Fruit fly (Drosophila melanogaster) whole organism, prepupa: ENCODE results near the gene CG33796.

ENCODE experiments used
- Blimp-1 ChIP-seq: fragments of 200-800 bp; sonication (Bioruptor generic); optimal IDR thresholded peaks from 3 replicates; lab custom pipeline; 2017; ENCODE audit warnings: missing biosample characterization, missing genetic modification characterization, mild to moderate bottlenecking, moderate library complexity, missing genetic modification reagents
- CG10631 ChIP-seq: fragments of 200-800 bp; sonication (Bioruptor generic); optimal IDR thresholded peaks from 2 replicates; lab custom pipeline; 2016; ENCODE audit warnings: missing biosample characterization, missing genetic modification characterization
- CG11294 ChIP-seq: fragments of 200-800 bp; sonication (Bioruptor generic); IDR thresholded peaks from 2 replicates; pipeline ENCODE4 v1.3.6; 2022; ENCODE audit warnings: missing biosample characterization, missing genetic modification characterization
- CG11762 ChIP-seq: fragments of 200-800 bp; sonication (Bioruptor generic); optimal IDR thresholded peaks from 3 replicates; lab custom pipeline; 2016; ENCODE audit warnings: missing biosample characterization, missing genetic modification characterization; ENCODE audit not compliant: insufficient read depth
- CG11902 ChIP-seq: fragments of 200-800 bp; sonication (Bioruptor generic); optimal IDR thresholded peaks from 3 replicates; lab custom pipeline; 2016; ENCODE audit warnings: missing biosample characterization, missing genetic modification characterization
- CG1621 ChIP-seq: fragments of 200-800 bp; sonication (Bioruptor generic); optimal IDR thresholded peaks from 3 replicates; lab custom pipeline; 2018; ENCODE audit warnings: missing biosample characterization, mild to moderate bottlenecking, missing genetic modification characterization
- CG16779 ChIP-seq: fragments of 200-800 bp; sonication (Bioruptor generic); optimal IDR thresholded peaks from 3 replicates; lab custom pipeline; 2017; ENCODE audit warnings: missing biosample characterization, mild to moderate bottlenecking, missing genetic modification characterization
- CG3032 ChIP-seq: fragments of 200-800 bp; optimal IDR thresholded peaks from 2 replicates; lab custom pipeline; 2019; ENCODE audit warnings: missing biosample characterization, mild to moderate bottlenecking, missing genetic modification characterization, moderate library complexity
- CG31627 ChIP-seq: fragments of 200-800 bp; sonication (Bioruptor generic); optimal IDR thresholded peaks from 3 replicates; lab custom pipeline; 2016; ENCODE audit warnings: missing biosample characterization, missing genetic modification characterization
- CG32006 ChIP-seq: fragments of 200-800 bp; sonication (Bioruptor generic); optimal IDR thresholded peaks from 3 replicates; lab custom pipeline; 2017; ENCODE audit warnings: missing biosample characterization, mild to moderate bottlenecking, missing genetic modification characterization
- CG34406 ChIP-seq: fragments of 200-800 bp; sonication (Bioruptor generic); optimal IDR thresholded peaks from 3 replicates; lab custom pipeline; 2016; ENCODE audit warnings: missing biosample characterization, missing genetic modification characterization
- CG3919 ChIP-seq: fragments of 200-800 bp; sonication (Bioruptor generic); optimal IDR thresholded peaks from 3 replicates; lab custom pipeline; 2016; ENCODE audit warnings: missing biosample characterization, missing genetic modification characterization
- CG4318 ChIP-seq: fragments of 200-800 bp; sonication (Bioruptor generic); optimal IDR thresholded peaks from 3 replicates; lab custom pipeline; 2017; ENCODE audit warnings: missing biosample characterization, mild to moderate bottlenecking, missing genetic modification characterization
- CG6163 ChIP-seq: fragments of 200-800 bp; sonication (Bioruptor generic); IDR thresholded peaks from 3 replicates; pipeline ENCODE4 v1.3.6; 2022; ENCODE audit warnings: missing biosample characterization, missing genetic modification characterization
- CG6276 ChIP-seq: fragments of 200-800 bp; sonication (Bioruptor generic); optimal IDR thresholded peaks from 2 replicates; lab custom pipeline; 2017; ENCODE audit warnings: missing biosample characterization, mild to moderate bottlenecking, missing genetic modification characterization
- CG6792 ChIP-seq: fragments of 200-800 bp; sonication (Bioruptor generic); optimal IDR thresholded peaks from 3 replicates; lab custom pipeline; 2016; ENCODE audit warnings: missing biosample characterization, missing genetic modification characterization
- CG6808 ChIP-seq: fragments of 200-800 bp; sonication (Bioruptor generic); optimal IDR thresholded peaks from 3 replicates; lab custom pipeline; 2017; ENCODE audit warnings: missing biosample characterization, missing genetic modification characterization, mild to moderate bottlenecking, moderate library complexity, missing genetic modification reagents
- CG6854 ChIP-seq: fragments of 200-800 bp; sonication (Bioruptor generic); optimal IDR thresholded peaks from 2 replicates; lab custom pipeline; 2017; ENCODE audit warnings: missing biosample characterization, mild to moderate bottlenecking, missing genetic modification characterization
- CG7368 ChIP-seq: fragments of 200-800 bp; sonication (Bioruptor generic); optimal IDR thresholded peaks from 3 replicates; lab custom pipeline; 2016; ENCODE audit warnings: missing biosample characterization, missing genetic modification characterization
- CG8119 ChIP-seq: fragments of 200-800 bp; sonication (Bioruptor generic); IDR thresholded peaks from 3 replicates; pipeline ENCODE4 v1.3.6; 2022; ENCODE audit warnings: missing biosample characterization, missing genetic modification characterization
- CG8319 ChIP-seq: fragments of 200-800 bp; sonication (Bioruptor generic); optimal IDR thresholded peaks from 3 replicates; lab custom pipeline; 2016; ENCODE audit warnings: missing biosample characterization, missing genetic modification characterization
- CG8632 ChIP-seq: fragments of 200-800 bp; sonication (Bioruptor generic); optimal IDR thresholded peaks from 3 replicates; lab custom pipeline; 2016; ENCODE audit warnings: missing biosample characterization, missing genetic modification characterization
- Eip75B ChIP-seq: fragments of 200-800 bp; sonication (Bioruptor generic); optimal IDR thresholded peaks from 3 replicates; lab custom pipeline; 2016; ENCODE audit warnings: missing biosample characterization, missing genetic modification characterization
- Eip93F ChIP-seq: fragments of 200-800 bp; sonication (Bioruptor generic); optimal IDR thresholded peaks from 2 replicates; lab custom pipeline; 2016; ENCODE audit warnings: missing biosample characterization, mild to moderate bottlenecking, missing genetic modification characterization
- Ets21C ChIP-seq: fragments of 200-800 bp; sonication (Bioruptor generic); optimal IDR thresholded peaks from 3 replicates; lab custom pipeline; 2016; ENCODE audit warnings: missing biosample characterization, missing genetic modification characterization
- Gug ChIP-seq: fragments of 200-800 bp; sonication (Bioruptor generic); IDR thresholded peaks from 2 replicates; pipeline ENCODE4 v1.3.6; 2022; ENCODE audit warnings: missing biosample characterization, missing genetic modification characterization
- Hr38 ChIP-seq: sonication (Bioruptor generic); optimal IDR thresholded peaks from 2 replicates; lab custom pipeline; 2016; ENCODE audit warnings: missing biosample characterization, missing genetic modification characterization
- Lpt ChIP-seq: fragments of 200-800 bp; sonication (Bioruptor generic); optimal IDR thresholded peaks from 3 replicates; lab custom pipeline; 2016; ENCODE audit warnings: missing biosample characterization, missing genetic modification characterization
- Met ChIP-seq: fragments of 200-800 bp; sonication (Bioruptor generic); optimal IDR thresholded peaks from 3 replicates; lab custom pipeline; 2016; ENCODE audit warnings: missing biosample characterization, missing genetic modification characterization
- Smox ChIP-seq: fragments of 200-800 bp; sonication (Bioruptor generic); optimal IDR thresholded peaks from 3 replicates; lab custom pipeline; 2016; ENCODE audit warnings: missing biosample characterization, missing genetic modification characterization
- Sox14 ChIP-seq: fragments of 200-800 bp; sonication (Bioruptor generic); optimal IDR thresholded peaks from 3 replicates; lab custom pipeline; 2016; ENCODE audit warnings: missing biosample characterization, missing genetic modification characterization
- achi ChIP-seq: fragments of 200-800 bp; sonication (Bioruptor generic); optimal IDR thresholded peaks from 3 replicates; lab custom pipeline; 2016; ENCODE audit warnings: missing biosample characterization, missing genetic modification characterization
- acj6 ChIP-seq: fragments of 200-800 bp; sonication (Bioruptor generic); optimal IDR thresholded peaks from 3 replicates; lab custom pipeline; 2016; ENCODE audit warnings: missing biosample characterization, missing genetic modification characterization
- cyc ChIP-seq: fragments of 200-800 bp; sonication (Bioruptor generic); optimal IDR thresholded peaks from 3 replicates; lab custom pipeline; 2016; ENCODE audit warnings: missing biosample characterization, missing genetic modification characterization
- dac ChIP-seq: fragments of 200-800 bp; sonication (Bioruptor generic); optimal IDR thresholded peaks from 2 replicates; lab custom pipeline; 2017; ENCODE audit warnings: missing biosample characterization, mild to moderate bottlenecking, missing genetic modification characterization
- dsx ChIP-seq: fragments of 200-800 bp; optimal IDR thresholded peaks from 3 replicates; lab custom pipeline; 2019; ENCODE audit warnings: missing biosample characterization, mild to moderate bottlenecking, missing genetic modification characterization, moderate library complexity; ENCODE audit not compliant: poor library complexity, severe bottlenecking
- eg ChIP-seq: fragments of 200-800 bp; sonication (Bioruptor generic); IDR thresholded peaks from 3 replicates; pipeline ENCODE4 v1.3.6; 2022; ENCODE audit warnings: missing biosample characterization, missing genetic modification characterization
- esn ChIP-seq: fragments of 200-800 bp; sonication (Bioruptor generic); optimal IDR thresholded peaks from 2 replicates; lab custom pipeline; 2016; ENCODE audit warnings: missing biosample characterization, mild to moderate bottlenecking, missing genetic modification characterization, moderate library complexity
- fd59A ChIP-seq: fragments of 200-800 bp; sonication (Bioruptor generic); optimal IDR thresholded peaks from 2 replicates; lab custom pipeline; 2017; ENCODE audit warnings: missing biosample characterization, mild to moderate bottlenecking, missing genetic modification characterization, missing genetic modification reagents
- fkh ChIP-seq: fragments of 200-800 bp; sonication (Bioruptor generic); optimal IDR thresholded peaks from 3 replicates; lab custom pipeline; 2017; ENCODE audit warnings: missing biosample characterization, mild to moderate bottlenecking, missing genetic modification characterization, moderate library complexity
- net ChIP-seq: fragments of 200-800 bp; sonication (Bioruptor generic); optimal IDR thresholded peaks from 3 replicates; lab custom pipeline; 2016; ENCODE audit warnings: missing biosample characterization, missing genetic modification characterization
- pdm3 ChIP-seq: fragments of 200-800 bp; sonication (Bioruptor generic); optimal IDR thresholded peaks from 3 replicates; lab custom pipeline; 2016; ENCODE audit warnings: missing biosample characterization, missing genetic modification characterization
- salr ChIP-seq, 2 experiments: fragments of 200-800 bp; sonication (Bioruptor generic); optimal IDR thresholded peaks; 3 replicates each; lab custom pipeline; 2016 to 2018; ENCODE audit warnings: missing biosample characterization in 2 of 2, missing genetic modification characterization in 2 of 2, mild to moderate bottlenecking in 1 of 2
- spab ChIP-seq: fragments of 200-800 bp; sonication (Bioruptor generic); optimal IDR thresholded peaks from 2 replicates; lab custom pipeline; 2017; ENCODE audit warnings: missing biosample characterization, mild to moderate bottlenecking, missing genetic modification characterization, missing genetic modification reagents
- ss ChIP-seq, 2 experiments: fragments of 200-800 bp; sonication (Bioruptor generic); optimal IDR thresholded peaks; 2 replicates in 1 of 2; 3 replicates in 1 of 2; lab custom pipeline; 2017 to 2018; ENCODE audit warnings: mild to moderate bottlenecking in 2 of 2, missing biosample characterization in 2 of 2, missing genetic modification characterization in 2 of 2, moderate library complexity in 1 of 2
- svp ChIP-seq: fragments of 200-800 bp; sonication (Bioruptor generic); peaks from one replicate; lab custom pipeline; 2016; ENCODE audit warnings: missing biosample characterization, missing genetic modification characterization
- topi ChIP-seq: fragments of 200-800 bp; sonication (Bioruptor generic); optimal IDR thresholded peaks from 3 replicates; lab custom pipeline; 2016; ENCODE audit warnings: missing biosample characterization, missing genetic modification characterization
- vri ChIP-seq: fragments of 200-800 bp; sonication (Bioruptor generic); optimal IDR thresholded peaks from 3 replicates; lab custom pipeline; 2016; ENCODE audit warnings: missing biosample characterization, mild to moderate bottlenecking, missing genetic modification characterization

The CG33796 gene

dm6 chr3L:16149418-16150160 lies 20.3 kb downstream of the CG33796 start (continued):
- TF ChIP-seq dac (GFP tag; lab: Kevin White, UChicago) = no peak
- TF ChIP-seq dsx = no peak
- TF ChIP-seq cyc (GFP tag; lab: Kevin White, UChicago) = no peak
- no peak for TF ChIP-seq Hr38 (GFP tag; lab: Kevin White, UChicago)
- peak; percentile 24 for TF ChIP-seq CG34406 (GFP tag; lab: Kevin White, UChicago)
- TF ChIP-seq Ets21C (GFP tag; lab: Kevin White, UChicago) = peak; percentile 14
- TF ChIP-seq vri (GFP tag; lab: Kevin White, UChicago) = peak; percentile 46
- TF ChIP-seq CG8319 (GFP tag; lab: Kevin White, UChicago) = peak; percentile 25
- no peak for TF ChIP-seq topi
- TF ChIP-seq CG4318 = peak; percentile 1
- TF ChIP-seq CG3032 = peak; percentile 0
- TF ChIP-seq fd59A (GFP tag; lab: Kevin White, UChicago) = peak; percentile 30
- TF ChIP-seq CG11762 (GFP tag; lab: Kevin White, UChicago) = peak; percentile 37
- peak; percentile 46 for TF ChIP-seq fkh (GFP tag; lab: Kevin White, UChicago)
- peak; percentile 1 to 15 for TF ChIP-seq ss (GFP tag; optimal IDR thresholded peaks at IDR 0.05; lab: Kevin White, UChicago)
- peak; percentile 47 for TF ChIP-seq pdm3 (GFP tag; lab: Kevin White, UChicago)
- TF ChIP-seq esn (GFP tag; lab: Kevin White, UChicago) = peak; percentile 23
- no peak for TF ChIP-seq CG8119 (GFP tag; lab: Robert Waterston, UW)
- no peak for TF ChIP-seq CG6276 (GFP tag; lab: Kevin White, UChicago)
- peak; percentile 23 for TF ChIP-seq Sox14 (GFP tag; lab: Kevin White, UChicago)
- TF ChIP-seq CG8632 (GFP tag; lab: Kevin White, UChicago) = no peak
- peak; percentile 43 for TF ChIP-seq CG6808 (GFP tag; lab: Kevin White, UChicago)
- TF ChIP-seq Met = peak; percentile 27
- TF ChIP-seq CG6792 (GFP tag; lab: Kevin White, UChicago) = peak; percentile 17
- TF ChIP-seq eg (GFP tag; lab: Robert Waterston, UW) = 0 out of 3 replicates have a peak, but pooled peaks have one; percentile 39
- TF ChIP-seq CG6163 = no peak
- TF ChIP-seq acj6 = peak; percentile 34
- TF ChIP-seq svp (GFP tag; lab: Kevin White, UChicago) = peak; percentile 80
- TF ChIP-seq CG3919 (GFP tag; lab: Kevin White, UChicago) = peak; percentile 36
- no peak for TF ChIP-seq CG6854
- peak; percentile 5; the same call in 1 of the 2 replicates for TF ChIP-seq CG11294 (GFP tag; lab: Robert Waterston, UW)
- peak; percentile 8 for TF ChIP-seq achi
- no peak for TF ChIP-seq Gug (GFP tag; lab: Robert Waterston, UW)
- TF ChIP-seq Blimp-1 (GFP tag; lab: Kevin White, UChicago) = no peak
- TF ChIP-seq Eip75B (GFP tag; lab: Kevin White, UChicago) = peak; percentile 42
- peak; percentile 24 for TF ChIP-seq CG10631 (GFP tag; lab: Kevin White, UChicago)
- no peak for TF ChIP-seq CG7368 (GFP tag; lab: Kevin White, UChicago)
- TF ChIP-seq CG11902 = peak; percentile 31
- TF ChIP-seq, all 60 proteins: peak for 37

- TF ChIP-seq Hr38 (GFP tag; lab: Kevin White, UChicago) = no peak
- no peak for TF ChIP-seq achi
- TF ChIP-seq Eip93F (GFP tag; lab: Kevin White, UChicago) = peak; percentile 8
- peak; percentile 31 for TF ChIP-seq net (GFP tag; lab: Kevin White, UChicago)
- peak; percentile 27 for TF ChIP-seq cyc (GFP tag; lab: Kevin White, UChicago)
- TF ChIP-seq CG8319 (GFP tag; lab: Kevin White, UChicago) = peak; percentile 46
- no peak for TF ChIP-seq Lpt (GFP tag; lab: Kevin White, UChicago)
- TF ChIP-seq CG1621 (tag; lab: Kevin White, UChicago) = no peak
- no peak for TF ChIP-seq CG16779
- peak; percentile 48 for TF ChIP-seq acj6
- peak; percentile 17 for TF ChIP-seq CG6276 (GFP tag; lab: Kevin White, UChicago)
- peak in 1 of 2 experiments; percentile 24 for TF ChIP-seq ss (GFP tag; optimal IDR thresholded peaks at IDR 0.05; lab: Kevin White, UChicago)
- TF ChIP-seq eg (GFP tag; lab: Robert Waterston, UW) = no peak
- peak; percentile 60 for TF ChIP-seq CG10631 (GFP tag; lab: Kevin White, UChicago)
- peak; percentile 61 for TF ChIP-seq CG32006 (GFP tag; lab: Kevin White, UChicago)
- TF ChIP-seq spab (GFP tag; lab: Kevin White, UChicago) = peak; percentile 31
- TF ChIP-seq Smox = peak; percentile 55
- TF ChIP-seq CG6792 (GFP tag; lab: Kevin White, UChicago) = peak; percentile 53
- peak; percentile 45 for TF ChIP-seq CG8632 (GFP tag; lab: Kevin White, UChicago)
- peak; percentile 48 for TF ChIP-seq Met
- TF ChIP-seq CG4318 = no peak
- peak; percentile 39 for TF ChIP-seq CG31627 (GFP tag; lab: Kevin White, UChicago)
- peak in 1 of 2 experiments; percentile 59 for TF ChIP-seq salr (GFP tag; optimal IDR thresholded peaks at IDR 0.05; lab: Kevin White, UChicago)
Measured at dm6 chr3L:16147819-16148236, 22.1 kb downstream of the CG33796 start.
